Worm (Caenorhabditis elegans) whole organism, L4/young adult: Measurements from ENCODE around the gene Y57A10C.8.

Experiments
- W03F9.2 ChIP-seq: fragments of 150-350 bp; optimal IDR thresholded peaks from 2 replicates; lab custom pipeline; 2014; ENCODE audit warnings: missing biosample characterization, missing genetic modification characterization
- dao-5 ChIP-seq: sonication (generic microtip); optimal IDR thresholded peaks from 2 replicates; lab custom pipeline; 2016; ENCODE audit warnings: missing genotype, missing genetic modification characterization, moderate library complexity, missing compliant biosample characterization
- him-1 ChIP-seq: sonication (generic microtip); optimal IDR thresholded peaks from 2 replicates; lab custom pipeline; 2016; ENCODE audit warnings: missing genotype, missing genetic modification reagents, missing genetic modification characterization, missing compliant biosample characterization

DNA sequence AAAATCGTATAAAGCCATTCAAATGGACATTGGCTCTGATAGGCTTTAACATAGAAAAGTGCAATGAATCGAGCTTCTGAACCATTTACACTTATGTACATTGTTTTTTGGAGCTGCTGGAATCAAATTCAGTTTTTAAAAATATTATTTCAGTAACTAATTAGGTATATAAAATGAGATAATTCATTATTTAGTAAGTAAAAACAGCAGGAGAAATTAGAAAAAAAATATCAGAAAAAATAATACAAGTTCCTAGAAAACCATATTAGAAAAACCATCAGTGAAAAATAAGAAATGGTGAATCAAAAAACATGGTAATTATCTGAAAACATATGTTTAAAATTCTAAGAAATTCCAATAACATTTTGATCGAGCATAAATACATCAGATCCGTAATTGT lies 32.0 kb downstream of the Y57A10C.8 start, which contains the start of gene F57G9.7:
- TF ChIP-seq dao-5 (tag; lab: Kevin White, UChicago) (no peak), him-1 (tag; lab: Kevin White, UChicago) (no peak), W03F9.2 (tag; lab: Kevin White, UChicago) (no peak)
